Worm (Caenorhabditis elegans): ENCODE data around the gene col-88.

Gene col-88

DNA sequence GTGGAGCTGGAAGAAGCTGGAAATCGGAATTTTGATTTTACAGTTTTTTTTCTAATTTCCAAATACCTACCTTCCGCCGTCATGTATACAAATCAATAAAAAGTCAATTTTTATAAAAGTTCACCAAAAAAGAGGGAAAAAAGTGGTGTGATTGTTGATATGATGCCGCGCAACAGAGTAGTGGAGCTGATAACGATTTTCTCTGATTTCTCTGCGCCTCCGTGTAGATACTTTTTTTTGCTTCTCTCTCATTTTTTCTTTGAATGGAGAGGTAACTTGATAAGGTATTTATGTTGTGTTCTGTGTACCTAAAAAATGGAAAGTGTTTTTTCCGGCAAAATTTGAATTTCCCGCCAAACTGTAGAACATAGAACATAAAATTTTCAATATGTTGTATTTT is 26.2 kb upstream of the col-88 start, which contains the start of gene nhr-80 (continued):
- no peak for TF ChIP-seq dmd-8 (GFP tag; IDR thresholded peaks at IDR 0.05)
- TF ChIP-seq nhr-77 (tag; optimal IDR thresholded peaks at IDR 0.05), result peak; percentile 50
- TF ChIP-seq zip-2 (tag; optimal IDR thresholded peaks at IDR 0.05), result no peak
- peak; percentile 69 for TF ChIP-seq hlh-11 (tag; optimal IDR thresholded peaks at IDR 0.05)
- peak; percentile 86 for TF ChIP-seq dve-1 (tag; optimal IDR thresholded peaks at IDR 0.05; ENCODE audit: insufficient read depth)
- TF ChIP-seq jun-1 (tag; optimal IDR thresholded peaks at IDR 0.05), result no peak
- TF ChIP-seq F10B5.3 (tag; optimal IDR thresholded peaks at IDR 0.05), result no peak
- no peak for TF ChIP-seq hmg-1.1 (GFP tag; IDR thresholded peaks at IDR 0.05)
- TF ChIP-seq hif-1 (tag; optimal IDR thresholded peaks at IDR 0.05), result no peak
- TF ChIP-seq fos-1 (tag; optimal IDR thresholded peaks at IDR 0.05), result no peak
- TF ChIP-seq Y75B8A.6 (GFP tag; IDR thresholded peaks at IDR 0.05), result no peak
- TF ChIP-seq duxl-1 (tag; optimal IDR thresholded peaks at IDR 0.05; ENCODE audit: poor library complexity), result no peak
- TF ChIP-seq T20F7.1 (GFP tag; optimal IDR thresholded peaks at IDR 0.05), result peak; percentile 20
- TF ChIP-seq lir-3 (tag; optimal IDR thresholded peaks at IDR 0.05), result no peak
- peak; percentile 48 for TF ChIP-seq mes-2 (tag; optimal IDR thresholded peaks at IDR 0.05; ENCODE audit: poor library complexity, severe bottlenecking)
- peak; percentile 93 for TF ChIP-seq nhr-28 (tag; optimal IDR thresholded peaks at IDR 0.05)
- peak; percentile 59 for TF ChIP-seq pqm-1 (tag; optimal IDR thresholded peaks at IDR 0.05)
- no peak for TF ChIP-seq Y48G9A.11 (GFP tag; IDR thresholded peaks at IDR 0.05)
- no peak for TF ChIP-seq mep-1 (tag; optimal IDR thresholded peaks at IDR 0.05)

DNA sequence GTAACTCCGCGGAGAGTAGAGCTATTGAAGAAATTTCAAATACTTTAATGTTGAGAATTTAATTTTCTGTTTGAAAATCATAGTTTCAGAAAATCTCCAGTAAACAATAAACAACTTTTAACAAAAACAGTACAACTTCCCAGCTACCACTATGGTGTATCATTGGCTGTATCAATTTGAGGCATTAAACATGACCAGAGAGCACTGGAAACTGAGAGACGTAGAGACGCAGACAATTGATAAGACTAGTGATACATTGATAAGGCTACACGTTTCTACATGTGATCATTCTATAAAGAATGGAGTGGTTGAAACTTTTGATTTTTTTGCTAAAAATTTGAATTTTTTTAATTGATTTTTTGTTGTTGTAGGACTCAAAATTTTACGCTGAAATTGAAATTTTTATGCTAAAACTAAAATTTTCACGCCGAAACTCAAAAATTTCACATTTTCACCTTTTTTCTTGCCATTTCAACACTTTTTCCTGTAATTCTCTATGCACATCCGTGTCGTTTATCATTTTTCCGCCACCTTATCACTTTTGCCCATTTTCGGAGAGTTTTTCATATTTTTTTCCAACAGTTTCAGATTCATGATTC is 25.5 kb upstream of the col-88 start, which contains the start of gene H10E21.1:
TSS of gene H10E21.1 (plus strand) at position 549 of the 599 bp plus-strand sequence.
- peak; percentile 14 for TF ChIP-seq mep-1 (tag; optimal IDR thresholded peaks at IDR 0.05)
- TF ChIP-seq ceh-44 (GFP tag; IDR thresholded peaks at IDR 0.05), result no peak
- no peak for TF ChIP-seq daf-16 (GFP tag; optimal IDR thresholded peaks at IDR 0.05)
- peak; percentile 79 for TF ChIP-seq daf-16 (tag; optimal IDR thresholded peaks at IDR 0.05)
- peak; percentile 58; the same call in 1 of the 2 replicates for TF ChIP-seq php-3 (GFP tag; IDR thresholded peaks at IDR 0.05)
- TF ChIP-seq lin-15B (tag; optimal IDR thresholded peaks at IDR 0.05), result no peak
- no peak for TF ChIP-seq F26F4.8 (GFP tag; conservative IDR thresholded peaks at IDR 0.05)
- TF ChIP-seq nhr-28 (tag; optimal IDR thresholded peaks at IDR 0.05), result peak; percentile 95
- TF ChIP-seq nhr-48 (tag; optimal IDR thresholded peaks at IDR 0.05), result no peak
- peak; percentile 75 for TF ChIP-seq hlh-30 (tag; optimal IDR thresholded peaks at IDR 0.05; ENCODE audit: insufficient read depth)
- TF ChIP-seq snpc-4 (tag; optimal IDR thresholded peaks at IDR 0.05), result no peak
- TF ChIP-seq mes-2 (tag; optimal IDR thresholded peaks at IDR 0.05; ENCODE audit: poor library complexity, severe bottlenecking), result peak; percentile 47
- peak; percentile 48 for TF ChIP-seq nhr-77 (tag; optimal IDR thresholded peaks at IDR 0.05)
- peak; percentile 60 for TF ChIP-seq hlh-11 (tag; optimal IDR thresholded peaks at IDR 0.05)
- TF ChIP-seq zip-2 (tag; optimal IDR thresholded peaks at IDR 0.05), result peak; percentile 0
- peak in 1 of 2 experiments; percentile 45 for TF ChIP-seq mdl-1 (tag; optimal IDR thresholded peaks at IDR 0.05)
- TF ChIP-seq ZK337.2 (GFP tag; IDR thresholded peaks at IDR 0.05), result no peak
- TF ChIP-seq T26A8.4 (GFP tag; IDR thresholded peaks at IDR 0.05), result no peak
- peak; percentile 35 for TF ChIP-seq mxl-3 (GFP tag; optimal IDR thresholded peaks at IDR 0.05)
- no peak for TF ChIP-seq unc-39 (tag; optimal IDR thresholded peaks at IDR 0.05)
- no peak for TF ChIP-seq set-16 (GFP tag; IDR thresholded peaks at IDR 0.05)
- TF ChIP-seq dmd-6 (GFP tag; IDR thresholded peaks at IDR 0.05), result peak; percentile 57
- TF ChIP-seq nhr-11 (tag; optimal IDR thresholded peaks at IDR 0.05), result no peak
- no peak for TF ChIP-seq fos-1 (tag; optimal IDR thresholded peaks at IDR 0.05)
- TF ChIP-seq unc-62 (GFP tag; optimal IDR thresholded peaks at IDR 0.05 in 1 of 2), result peak in 1 of 2 experiments; percentile 47
- no peak for TF ChIP-seq unc-62 (tag; optimal IDR thresholded peaks at IDR 0.05)
- TF ChIP-seq Y48G9A.11 (GFP tag; IDR thresholded peaks at IDR 0.05), result no peak
- TF ChIP-seq lsy-2 (tag; optimal IDR thresholded peaks at IDR 0.05), result peak in 1 of 2 experiments; percentile 15
- no peak for TF ChIP-seq daf-12 (tag; optimal IDR thresholded peaks at IDR 0.05)
- peak; percentile 75 for TF ChIP-seq dve-1 (tag; optimal IDR thresholded peaks at IDR 0.05; ENCODE audit: insufficient read depth)
- TF ChIP-seq unc-130 (GFP tag; optimal IDR thresholded peaks at IDR 0.05), result no peak
- TF ChIP-seq nhr-111 (GFP tag; optimal IDR thresholded peaks at IDR 0.05), result no peak
- no peak for TF ChIP-seq F37D6.2 (tag; optimal IDR thresholded peaks at IDR 0.05)
- no peak for TF ChIP-seq lin-13 (GFP tag; optimal IDR thresholded peaks at IDR 0.05)
- peak; percentile 78 for TF ChIP-seq pqm-1 (tag; optimal IDR thresholded peaks at IDR 0.05)
- TF ChIP-seq lin-29 (GFP tag; IDR thresholded peaks at IDR 0.05), result no peak
- TF ChIP-seq pha-4 (GFP tag; IDR thresholded peaks at IDR 0.05), result no peak
- no peak for TF ChIP-seq pha-4 (tag; optimal IDR thresholded peaks at IDR 0.05)
- no peak for TF ChIP-seq D1046.2 (GFP tag; IDR thresholded peaks at IDR 0.05)

Measured in whole organism, L4 larva.